Worm (Caenorhabditis elegans) whole organism, L1 larva: ENCODE measurements around the gene crn-3.

ENCODE experiments used
- aha-1 ChIP-seq: fragments of 150-350 bp; optimal IDR thresholded peaks from 2 replicates; lab custom pipeline; 2014; ENCODE audit warnings: missing biosample characterization, missing genetic modification characterization
- blmp-1 ChIP-seq: fragments of 150-350 bp; optimal IDR thresholded peaks from 2 replicates; lab custom pipeline; 2014; ENCODE audit warnings: missing biosample characterization, missing genetic modification characterization
- ceh-88 ChIP-seq: fragments of 200-800 bp; sonication (Bioruptor generic); IDR thresholded peaks from 2 replicates; pipeline ENCODE4 v1.3.6; 2022; ENCODE audit warnings: missing genetic modification characterization, missing compliant biosample characterization
- efl-1 ChIP-seq, 4 experiments: fragments of 150-350 bp; optimal IDR thresholded peaks in 3 of 4; peaks in 1 of 4; 1 replicate in 1 of 4; 2 replicates in 3 of 4; lab custom pipeline; 2014; ENCODE audit warnings: missing biosample characterization in 2 of 4, missing genetic modification characterization in 2 of 4, missing genetic modification reagents in 2 of 4
- egl-27 ChIP-seq, 2 experiments: fragments of 150-350 bp in 1 of 2; sonication (generic microtip); optimal IDR thresholded peaks; 3 replicates each; lab custom pipeline; 2017 to 2018; ENCODE audit warnings: missing biosample characterization in 2 of 2, missing genetic modification characterization in 2 of 2, missing genetic modification reagents in 2 of 2
- fos-1 ChIP-seq: fragments of 150-350 bp; optimal IDR thresholded peaks from 2 replicates; lab custom pipeline; 2014; ENCODE audit warnings: missing biosample characterization, missing genetic modification characterization
- lin-15B ChIP-seq: fragments of 150-350 bp; sonication (generic microtip); optimal IDR thresholded peaks from 3 replicates; lab custom pipeline; 2014; ENCODE audit warnings: missing biosample characterization, missing genetic modification characterization
- mef-2 ChIP-seq: fragments of 150-350 bp; optimal IDR thresholded peaks from 2 replicates; lab custom pipeline; 2014; ENCODE audit warnings: missing biosample characterization, missing genetic modification characterization
- nhr-12 ChIP-seq: sonication (generic microtip); optimal IDR thresholded peaks from 2 replicates; lab custom pipeline; 2017; ENCODE audit warnings: missing biosample characterization, missing genetic modification characterization
- nhr-28 ChIP-seq: fragments of 150-350 bp; optimal IDR thresholded peaks from 2 replicates; lab custom pipeline; 2014; ENCODE audit warnings: missing biosample characterization, missing genetic modification characterization
- snpc-4 ChIP-seq: fragments of 150-350 bp; optimal IDR thresholded peaks from 2 replicates; lab custom pipeline; 2014; ENCODE audit warnings: missing biosample characterization, missing genetic modification characterization
- tlp-1 ChIP-seq: fragments of 150-350 bp; optimal IDR thresholded peaks from 2 replicates; lab custom pipeline; 2014; ENCODE audit warnings: missing biosample characterization, missing genetic modification characterization
- zip-4 ChIP-seq: fragments of 200-800 bp; sonication (Bioruptor generic); optimal IDR thresholded peaks from 2 replicates; lab custom pipeline; 2018; ENCODE audit warnings: mild to moderate bottlenecking, missing genetic modification characterization, moderate library complexity, missing compliant biosample characterization

ce11 chrII:10598970-10599369 lies 11.1 kb downstream of the crn-3 start, which contains the start of gene C14A4.9:
- TF ChIP-seq tlp-1 (tag; lab: Kevin White, UChicago) (no peak), mef-2 (tag; lab: Kevin White, UChicago) (no peak), nhr-12 (tag; lab: Kevin White, UChicago) (no peak), fos-1 (tag; lab: Kevin White, UChicago) (no peak), blmp-1 (peak; percentile 99), aha-1 (tag; lab: Kevin White, UChicago) (no peak), efl-1 (optimal IDR thresholded peaks at IDR 0.05; lab: Kevin White, UChicago) (no peak), efl-1 (GFP tag; optimal IDR thresholded peaks at IDR 0.05 in 1 of 2; lab: Kevin White, UChicago) (no peak), ceh-88 (no peak), egl-27 (tag; optimal IDR thresholded peaks at IDR 0.05; lab: Kevin White, UChicago) (no peak), zip-4 (GFP tag; lab: Kevin White, UChicago) (no peak), snpc-4 (no peak), nhr-28 (no peak), lin-15B (no peak)
